Fruit fly (Drosophila melanogaster): Measurements from ENCODE around the gene pelo.

The pelo gene

dm6 chr2L:9693924-9694610 lies 6.5 kb upstream of the pelo start (continued):
- TF ChIP-seq Abd-B (GFP tag; optimal IDR thresholded peaks at IDR 0.05) (no peak), ftz-f1 (GFP tag; optimal IDR thresholded peaks at IDR 0.05) (peak; percentile 28), grn (GFP tag; optimal IDR thresholded peaks at IDR 0.05) (peak; percentile 80), Doc3 (GFP tag; IDR thresholded peaks at IDR 0.05; ENCODE audit: partially characterized antibody) (no peak), CG3847 (GFP tag; IDR thresholded peaks at IDR 0.05) (no peak), CG8281 (tag; optimal IDR thresholded peaks at IDR 0.05) (no peak), slp2 (GFP tag; optimal IDR thresholded peaks at IDR 0.05) (no peak), salm (tag; optimal IDR thresholded peaks at IDR 0.05) (no peak), tll (GFP tag; optimal IDR thresholded peaks at IDR 0.05) (no peak), crp (GFP tag; optimal IDR thresholded peaks at IDR 0.05) (no peak), PHDP (tag; optimal IDR thresholded peaks at IDR 0.05) (peak; percentile 7), ase (GFP tag; IDR thresholded peaks at IDR 0.05) (no peak), peb (GFP tag; IDR thresholded peaks at IDR 0.05) (no peak), CG13424 (tag; optimal IDR thresholded peaks at IDR 0.05) (no peak), bowl (GFP tag; IDR thresholded peaks at IDR 0.05) (no peak), Atf-2 (GFP tag; optimal IDR thresholded peaks at IDR 0.05) (no peak), dpn (GFP tag; optimal IDR thresholded peaks at IDR 0.05) (no peak), CG31388 (GFP tag; optimal IDR thresholded peaks at IDR 0.05) (no peak), D19B (GFP tag; optimal IDR thresholded peaks at IDR 0.05) (no peak), Lpt (GFP tag; optimal IDR thresholded peaks at IDR 0.05) (no peak), Dll (GFP tag; IDR thresholded peaks at IDR 0.05; ENCODE audit: partially characterized antibody) (no peak), CG2889 (GFP tag; IDR thresholded peaks at IDR 0.05) (no peak), CG17829 (tag; optimal IDR thresholded peaks at IDR 0.05) (no peak), CG17385 (GFP tag; optimal IDR thresholded peaks at IDR 0.05) (peak; percentile 11), Ets65A (GFP tag) (no peak), E2f1 (GFP tag; IDR thresholded peaks at IDR 0.05) (no peak), CG14441 (GFP tag; IDR thresholded peaks at IDR 0.05) (no peak), CG1647 (GFP tag; optimal IDR thresholded peaks at IDR 0.05) (no peak), Atf3 (GFP tag; optimal IDR thresholded peaks at IDR 0.05) (no peak), sug (tag; optimal IDR thresholded peaks at IDR 0.05) (peak; percentile 84), CG34224 (GFP tag; IDR thresholded peaks at IDR 0.05; ENCODE audit: partially characterized antibody) (no peak), Asciz (GFP tag; optimal IDR thresholded peaks at IDR 0.05) (peak; percentile 12), CG3726 (GFP tag; IDR thresholded peaks at IDR 0.05) (no peak), tin (GFP tag; optimal IDR thresholded peaks at IDR 0.05) (no peak), HLH4C (GFP tag; IDR thresholded peaks at IDR 0.05; ENCODE audit: partially characterized antibody) (no peak), Oli (tag; optimal IDR thresholded peaks at IDR 0.05) (no peak), pb (GFP tag; optimal IDR thresholded peaks at IDR 0.05) (no peak), eve (GFP tag; optimal IDR thresholded peaks at IDR 0.05) (no peak), CG9727 (GFP tag; optimal IDR thresholded peaks at IDR 0.05) (no peak), ab (GFP tag; optimal IDR thresholded peaks at IDR 0.05) (no peak), hkb (optimal IDR thresholded peaks at IDR 0.05) (no peak), hkb (GFP tag; IDR thresholded peaks at IDR 0.05) (no peak), gsb-n (tag; optimal IDR thresholded peaks at IDR 0.05) (no peak), CG4328 (GFP tag; optimal IDR thresholded peaks at IDR 0.05) (no peak), sna (GFP tag; IDR thresholded peaks at IDR 0.05; ENCODE audit: partially characterized antibody) (no peak), NfI (GFP tag; optimal IDR thresholded peaks at IDR 0.05) (no peak), CG14860 (GFP tag; IDR thresholded peaks at IDR 0.05; ENCODE audit: partially characterized antibody) (no peak), Aef1 (GFP tag; IDR thresholded peaks at IDR 0.05) (no peak), CG34422 (GFP tag; IDR thresholded peaks at IDR 0.05) (no peak), Sin3A (optimal IDR thresholded peaks at IDR 0.05) (no peak), danr (GFP tag; IDR thresholded peaks at IDR 0.05) (no peak)
